Worm (Caenorhabditis elegans) whole organism, L1 larva: ENCODE data around the gene ZK1240.8.

ENCODE experiments used
- C04F5.9 ChIP-seq: sonication (generic microtip); optimal IDR thresholded peaks from 2 replicates; lab custom pipeline; 2016; ENCODE audit warnings: missing genetic modification characterization, missing compliant biosample characterization
- C16A3.4 ChIP-seq: fragments of 150-350 bp; optimal IDR thresholded peaks from 2 replicates; lab custom pipeline; 2014; ENCODE audit warnings: missing biosample characterization, missing genetic modification characterization
- F16B12.6 ChIP-seq: fragments of 150-350 bp; optimal IDR thresholded peaks from 2 replicates; lab custom pipeline; 2014; ENCODE audit warnings: missing biosample characterization, missing genetic modification characterization
- ceh-63 ChIP-seq: fragments of 200-800 bp; sonication (Bioruptor generic); optimal IDR thresholded peaks from 2 replicates; lab custom pipeline; 2018; ENCODE audit warnings: mild to moderate bottlenecking, missing genetic modification characterization, missing compliant biosample characterization
- ceh-82 ChIP-seq, 3 experiments: fragments of 150-350 bp in 1 of 3; sonication (generic microtip) in 2 of 3; optimal IDR thresholded peaks; 2 replicates each; lab custom pipeline; 2014 to 2017; ENCODE audit warnings: missing biosample characterization in 3 of 3, missing genetic modification characterization in 3 of 3
- dpl-1 ChIP-seq, 3 experiments: fragments of 150-350 bp in 2 of 3; sonication (generic microtip) in 1 of 3; optimal IDR thresholded peaks; 2 replicates each; lab custom pipeline; 2014 to 2017; ENCODE audit warnings: missing biosample characterization in 3 of 3, missing genetic modification characterization in 3 of 3, missing genetic modification reagents in 3 of 3
- dsc-1 ChIP-seq: sonication (generic microtip); optimal IDR thresholded peaks from 2 replicates; lab custom pipeline; 2016; ENCODE audit warnings: mild to moderate bottlenecking, missing genetic modification characterization, missing compliant biosample characterization
- efl-1 ChIP-seq, 4 experiments: fragments of 150-350 bp; optimal IDR thresholded peaks in 3 of 4; peaks in 1 of 4; 1 replicate in 1 of 4; 2 replicates in 3 of 4; lab custom pipeline; 2014; ENCODE audit warnings: missing biosample characterization in 2 of 4, missing genetic modification characterization in 2 of 4, missing genetic modification reagents in 2 of 4
- egl-27 ChIP-seq, 2 experiments: fragments of 150-350 bp in 1 of 2; sonication (generic microtip); optimal IDR thresholded peaks; 3 replicates each; lab custom pipeline; 2017 to 2018; ENCODE audit warnings: missing biosample characterization in 2 of 2, missing genetic modification characterization in 2 of 2, missing genetic modification reagents in 2 of 2
- elt-2 ChIP-seq: sonication (generic microtip); optimal IDR thresholded peaks from 2 replicates; lab custom pipeline; 2016; ENCODE audit warnings: missing genetic modification characterization, mild to moderate bottlenecking, inconsistent platforms, missing compliant biosample characterization, missing genetic modification reagents
- ets-5 ChIP-seq: fragments of 200-800 bp; sonication (Bioruptor generic); IDR thresholded peaks from 2 replicates; pipeline ENCODE4 v1.3.6; 2022; ENCODE audit warnings: missing genetic modification characterization, missing compliant biosample characterization
- grh-1 ChIP-seq: fragments of 200-800 bp; sonication (Bioruptor generic); IDR thresholded peaks from 2 replicates; pipeline ENCODE4 v1.3.6; 2022; ENCODE audit warnings: missing genetic modification reagents, missing genetic modification characterization, missing compliant biosample characterization
- hlh-17 ChIP-seq: fragments of 200-800 bp; sonication (Bioruptor generic); optimal IDR thresholded peaks from 2 replicates; lab custom pipeline; 2018; ENCODE audit warnings: missing genetic modification characterization, mild to moderate bottlenecking, missing compliant biosample characterization, moderate library complexity, borderline replicate concordance
- isw-1 ChIP-seq: fragments of 200-800 bp; sonication (Bioruptor generic); IDR thresholded peaks from 2 replicates; pipeline ENCODE4 v1.3.6; 2022; ENCODE audit warnings: missing genetic modification characterization, missing compliant biosample characterization
- lin-13 ChIP-seq: fragments of 150-350 bp; optimal IDR thresholded peaks from 2 replicates; lab custom pipeline; 2014; ENCODE audit warnings: missing biosample characterization, missing genetic modification reagents, missing genetic modification characterization
- lin-15B ChIP-seq: fragments of 150-350 bp; sonication (generic microtip); optimal IDR thresholded peaks from 3 replicates; lab custom pipeline; 2014; ENCODE audit warnings: missing biosample characterization, missing genetic modification characterization
- lin-35 ChIP-seq, 2 experiments: fragments of 150-350 bp; optimal IDR thresholded peaks; 2 replicates each; lab custom pipeline; 2014; ENCODE audit warnings: missing biosample characterization in 2 of 2, missing genetic modification characterization in 2 of 2, missing genetic modification reagents in 2 of 2
- lsy-2 ChIP-seq, 2 experiments: fragments of 150-350 bp; optimal IDR thresholded peaks; 2 replicates each; lab custom pipeline; 2014; ENCODE audit warnings: missing biosample characterization in 2 of 2, missing genetic modification characterization in 2 of 2
- mab-9 ChIP-seq: fragments of 200-800 bp; sonication (Bioruptor generic); IDR thresholded peaks from 2 replicates; pipeline ENCODE4 v1.3.6; 2022; ENCODE audit warnings: missing genetic modification reagents, missing genetic modification characterization, missing compliant biosample characterization
- mdl-1 ChIP-seq, 2 experiments: fragments of 150-350 bp; optimal IDR thresholded peaks; 2 replicates each; lab custom pipeline; 2014 to 2017; ENCODE audit warnings: missing biosample characterization in 2 of 2, missing genetic modification characterization in 2 of 2, inconsistent platforms in 1 of 2
- nhr-11 ChIP-seq: fragments of 150-350 bp; optimal IDR thresholded peaks from 2 replicates; lab custom pipeline; 2014; ENCODE audit warnings: missing biosample characterization, missing genetic modification characterization
- nhr-20 ChIP-seq: sonication (generic microtip); optimal IDR thresholded peaks from 2 replicates; lab custom pipeline; 2016; ENCODE audit warnings: mild to moderate bottlenecking, missing genetic modification characterization, missing compliant biosample characterization
- nhr-28 ChIP-seq: fragments of 150-350 bp; optimal IDR thresholded peaks from 2 replicates; lab custom pipeline; 2014; ENCODE audit warnings: missing biosample characterization, missing genetic modification characterization
- nhr-85 ChIP-seq: sonication (generic microtip); peaks from one replicate; lab custom pipeline; 2016; ENCODE audit warnings: missing genetic modification characterization, inconsistent platforms, missing compliant biosample characterization
- nhr-90 ChIP-seq: sonication (generic microtip); optimal IDR thresholded peaks from 2 replicates; lab custom pipeline; 2016; ENCODE audit warnings: mild to moderate bottlenecking, missing genetic modification characterization, missing compliant biosample characterization; ENCODE audit not compliant: poor library complexity
- pag-3 ChIP-seq: sonication (generic microtip); optimal IDR thresholded peaks from 2 replicates; lab custom pipeline; 2017; ENCODE audit warnings: missing genetic modification characterization, mild to moderate bottlenecking, missing compliant biosample characterization, antibody characterized with exemption, borderline replicate concordance; ENCODE audit not compliant: insufficient read depth
- rnt-1 ChIP-seq: sonication (generic microtip); optimal IDR thresholded peaks from 2 replicates; lab custom pipeline; 2016; ENCODE audit warnings: mild to moderate bottlenecking, missing genetic modification characterization, moderate library complexity, missing compliant biosample characterization
- skn-1 ChIP-seq: fragments of 150-350 bp; optimal IDR thresholded peaks from 2 replicates; lab custom pipeline; 2014; ENCODE audit warnings: missing biosample characterization, missing genetic modification characterization
- snu-23 ChIP-seq: sonication (generic microtip); optimal IDR thresholded peaks from 2 replicates; lab custom pipeline; 2016; ENCODE audit warnings: missing genetic modification characterization, missing compliant biosample characterization
- sptf-1 ChIP-seq: fragments of 150-350 bp; optimal IDR thresholded peaks from 2 replicates; lab custom pipeline; 2014; ENCODE audit warnings: missing biosample characterization, missing genetic modification characterization
- sup-37 ChIP-seq: fragments of 200-800 bp; sonication (Bioruptor generic); optimal IDR thresholded peaks from 2 replicates; lab custom pipeline; 2018; ENCODE audit warnings: mild to moderate bottlenecking, missing genetic modification characterization, missing compliant biosample characterization
- swsn-7 ChIP-seq: sonication (generic microtip); optimal IDR thresholded peaks from 2 replicates; lab custom pipeline; 2016; ENCODE audit warnings: missing genetic modification characterization, missing compliant biosample characterization
- tbx-2 ChIP-seq: sonication (generic microtip); optimal IDR thresholded peaks from 2 replicates; lab custom pipeline; 2016; ENCODE audit warnings: missing genetic modification characterization, missing compliant biosample characterization
- tlp-1 ChIP-seq: fragments of 150-350 bp; optimal IDR thresholded peaks from 2 replicates; lab custom pipeline; 2014; ENCODE audit warnings: missing biosample characterization, missing genetic modification characterization
- unc-30 ChIP-seq: sonication (generic microtip); optimal IDR thresholded peaks from 2 replicates; lab custom pipeline; 2017; ENCODE audit warnings: missing biosample characterization, missing genetic modification characterization
- unc-62 ChIP-seq: fragments of 150-350 bp; optimal IDR thresholded peaks from 2 replicates; lab custom pipeline; 2014; ENCODE audit warnings: missing biosample characterization, missing genetic modification reagents, missing genetic modification characterization
- unc-98 ChIP-seq: fragments of 200-800 bp; sonication (Bioruptor generic); IDR thresholded peaks from 2 replicates; pipeline ENCODE4 v1.3.6; 2022; ENCODE audit warnings: missing genetic modification characterization, missing compliant biosample characterization
- xbp-1 ChIP-seq: sonication (generic microtip); optimal IDR thresholded peaks from 2 replicates; lab custom pipeline; 2016; ENCODE audit warnings: missing genetic modification characterization, missing compliant biosample characterization
- zip-4 ChIP-seq: fragments of 200-800 bp; sonication (Bioruptor generic); optimal IDR thresholded peaks from 2 replicates; lab custom pipeline; 2018; ENCODE audit warnings: mild to moderate bottlenecking, missing genetic modification characterization, moderate library complexity, missing compliant biosample characterization

The ZK1240.8 gene

ce11 chrII:2346672-2347071 lies 17.8 kb upstream of the ZK1240.8 start, which contains the start of gene F43C11.4:
Gene F43C11.4 (plus strand): TSS chrII:2346972.
- TF ChIP-seq ceh-63 (GFP tag; lab: Kevin White, UChicago) (no peak), rnt-1 (tag; lab: Kevin White, UChicago) (no peak), lin-15B (tag; lab: Kevin White, UChicago) (no peak), C16A3.4 (tag; lab: Kevin White, UChicago) (no peak), tlp-1 (tag; lab: Kevin White, UChicago) (no peak), dsc-1 (tag; lab: Kevin White, UChicago) (no peak), unc-62 (no peak), C04F5.9 (tag; lab: Kevin White, UChicago) (no peak), zip-4 (GFP tag; lab: Kevin White, UChicago) (no peak), lin-13 (GFP tag; lab: Kevin White, UChicago) (no peak), nhr-28 (tag; lab: Kevin White, UChicago) (no peak), ceh-82 (tag; optimal IDR thresholded peaks at IDR 0.05; lab: Kevin White, UChicago) (no peak), elt-2 (tag; lab: Kevin White, UChicago) (no peak), grh-1 (GFP tag; lab: Robert Waterston, UW) (no peak), tbx-2 (no peak)

DNA sequence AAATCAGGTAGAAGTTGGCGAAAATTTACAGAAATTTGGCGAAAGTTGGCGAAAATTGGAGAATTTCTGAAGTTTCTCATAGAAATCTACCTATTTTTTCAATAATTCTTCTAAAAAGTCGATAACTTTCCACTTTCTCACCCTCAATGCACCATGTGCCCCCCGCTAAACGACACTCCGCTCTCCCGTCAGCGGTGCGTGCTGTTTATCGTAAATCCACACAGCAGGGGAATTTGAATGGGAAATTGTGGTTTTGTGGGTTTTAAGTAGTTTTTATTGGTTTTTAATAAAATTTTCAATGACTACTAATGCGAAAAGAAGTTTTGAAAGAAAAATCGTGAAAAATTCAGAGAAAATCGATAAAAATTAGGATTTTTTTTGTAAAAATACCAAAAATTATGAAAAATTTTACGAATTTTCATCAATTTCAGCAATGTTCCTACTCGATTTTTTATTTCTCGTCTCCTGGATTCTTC lies 13.2 kb upstream of the ZK1240.8 start, which contains the start of gene F43C11.6:
TSS of gene F43C11.6 (plus strand) at position 426 of the 476 bp plus-strand sequence.
- TF ChIP-seq xbp-1 (tag; lab: Kevin White, UChicago) (peak; percentile 8), ceh-82 (tag; optimal IDR thresholded peaks at IDR 0.05; lab: Kevin White, UChicago) (peak in 2 of 3 experiments; percentile 8 to 54), lin-15B (tag; lab: Kevin White, UChicago) (peak; percentile 27), efl-1 (optimal IDR thresholded peaks at IDR 0.05; lab: Kevin White, UChicago) (peak; percentile 55 to 63), efl-1 (GFP tag; optimal IDR thresholded peaks at IDR 0.05 in 1 of 2; lab: Kevin White, UChicago) (peak; percentile 58 to 95), nhr-11 (tag; lab: Kevin White, UChicago) (no peak), lin-35 (GFP tag; optimal IDR thresholded peaks at IDR 0.05; lab: Kevin White, UChicago) (peak; percentile 49 to 77), tlp-1 (tag; lab: Kevin White, UChicago) (no peak), pag-3 (tag; lab: Kevin White, UChicago) (no peak), swsn-7 (tag; lab: Kevin White, UChicago) (peak; percentile 7), lin-13 (GFP tag; lab: Kevin White, UChicago) (peak; percentile 25), rnt-1 (tag; lab: Kevin White, UChicago) (peak; percentile 81), mdl-1 (tag; optimal IDR thresholded peaks at IDR 0.05; lab: Kevin White, UChicago) (peak in 1 of 2 experiments; percentile 36), unc-98 (no peak), lsy-2 (tag; optimal IDR thresholded peaks at IDR 0.05; lab: Kevin White, UChicago) (peak; percentile 37 to 73), unc-30 (tag; lab: Kevin White, UChicago) (no peak), C16A3.4 (tag; lab: Kevin White, UChicago) (peak; percentile 55), isw-1 (GFP tag; lab: Robert Waterston, UW) (no peak; the same call in 1 of the 2 replicates), skn-1 (tag; lab: Kevin White, UChicago) (peak; percentile 23), nhr-20 (tag; lab: Kevin White, UChicago) (peak; percentile 1), dpl-1 (GFP tag; optimal IDR thresholded peaks at IDR 0.05; lab: Kevin White, UChicago) (peak; percentile 35 to 76 (median 37)), nhr-85 (tag; lab: Kevin White, UChicago) (no peak), F16B12.6 (peak; percentile 48), sup-37 (GFP tag; lab: Kevin White, UChicago) (no peak)
- TF ChIP-seq, all 84 proteins: peak for 15

- no peak for TF ChIP-seq mab-9 (GFP tag; lab: Robert Waterston, UW)
- no peak for TF ChIP-seq pag-3 (tag; lab: Kevin White, UChicago)
- TF ChIP-seq hlh-17 (GFP tag; lab: Kevin White, UChicago) = no peak
- TF ChIP-seq grh-1 (GFP tag; lab: Robert Waterston, UW) = no peak
- no peak for TF ChIP-seq nhr-90 (tag; lab: Kevin White, UChicago)
- no peak for TF ChIP-seq egl-27 (tag; optimal IDR thresholded peaks at IDR 0.05; lab: Kevin White, UChicago)
- no peak for TF ChIP-seq C04F5.9 (tag; lab: Kevin White, UChicago)
- TF ChIP-seq C16A3.4 (tag; lab: Kevin White, UChicago) = no peak
- no peak for TF ChIP-seq sptf-1 (tag; lab: Kevin White, UChicago)
- TF ChIP-seq ets-5 (GFP tag; lab: Robert Waterston, UW) = no peak
- TF ChIP-seq snu-23 (GFP tag; lab: Kevin White, UChicago) = no peak
Observed at ce11 chrII:2341515-2341914, 12.7 kb upstream of the ZK1240.8 start, which contains the start of gene enri-1. Gene enri-1 (minus strand): TSS chrII:2341615.
